Worm (Caenorhabditis elegans) whole organism, mixed stage, embryonic: Measurements from ENCODE around the gene T19C4.1.

Experiments used
- lsy-2 ChIP-seq: fragments of 150-350 bp; optimal IDR thresholded peaks from 2 replicates; lab custom pipeline; 2014; ENCODE audit warnings: missing biosample characterization, missing genetic modification characterization
- nhr-12 ChIP-seq: fragments of 150-350 bp; optimal IDR thresholded peaks from 2 replicates; lab custom pipeline; 2014; ENCODE audit warnings: missing biosample characterization, missing genetic modification characterization
- nhr-237 ChIP-seq: fragments of 150-350 bp; optimal IDR thresholded peaks from 2 replicates; lab custom pipeline; 2014; ENCODE audit warnings: missing biosample characterization, missing genetic modification characterization
- nhr-76 ChIP-seq: sonication (generic microtip); optimal IDR thresholded peaks from 2 replicates; lab custom pipeline; 2017; ENCODE audit warnings: missing biosample characterization, missing genetic modification characterization
- snpc-4 ChIP-seq: fragments of 150-350 bp; optimal IDR thresholded peaks from 2 replicates; lab custom pipeline; 2014; ENCODE audit warnings: missing biosample characterization, missing genetic modification characterization
- tbx-8 ChIP-seq: fragments of 200-800 bp; sonication (Bioruptor generic); optimal IDR thresholded peaks from 2 replicates; lab custom pipeline; 2018; ENCODE audit warnings: mild to moderate bottlenecking, missing genetic modification characterization, moderate library complexity, missing compliant biosample characterization
- unc-62 ChIP-seq: fragments of 150-350 bp; optimal IDR thresholded peaks from 2 replicates; lab custom pipeline; 2014; ENCODE audit warnings: missing biosample characterization, missing genetic modification reagents, missing genetic modification characterization
- ztf-11 ChIP-seq: fragments of 150-350 bp; optimal IDR thresholded peaks from 2 replicates; lab custom pipeline; 2014; ENCODE audit warnings: missing biosample characterization, missing genetic modification characterization

ce11 chrV:11127197-11127596, 22.3 kb upstream of the T19C4.1 start, which contains the start of gene jmjd-5:
- no peak for TF ChIP-seq snpc-4 (tag; lab: Kevin White, UChicago)
- no peak for TF ChIP-seq ztf-11
- no peak for TF ChIP-seq nhr-76 (tag; lab: Kevin White, UChicago)
- no peak for TF ChIP-seq nhr-12 (tag; lab: Kevin White, UChicago)
- no peak for TF ChIP-seq lsy-2 (tag; lab: Kevin White, UChicago)
- TF ChIP-seq tbx-8 (GFP tag; lab: Kevin White, UChicago), result no peak
- no peak for TF ChIP-seq unc-62 (GFP tag; lab: Kevin White, UChicago)
- TF ChIP-seq nhr-237 (tag; lab: Kevin White, UChicago), result no peak
